Worm (Caenorhabditis elegans): ENCODE data around the gene F28B4.4.

- TF ChIP-seq nfya-1 (tag; optimal IDR thresholded peaks at IDR 0.05) (no peak), sdc-2 (tag; optimal IDR thresholded peaks at IDR 0.05) (no peak), ceh-31 (tag; optimal IDR thresholded peaks at IDR 0.05) (no peak)
Observed at ce11 chrX:3209523-3209922, at the start of gene F28B4.4.

All from whole organism, late embryonic.